Fruit fly (Drosophila melanogaster) whole organism, embryonic: Measurements from ENCODE around the gene CG11370.
A peak's percentile ranks its signal among the peaks of the same experiment; 100 is the strongest.

Experiments
- B-H1 ChIP-seq: fragments of 200-800 bp; sonication (Bioruptor generic); IDR thresholded peaks from 3 replicates; pipeline ENCODE4 v1.3.6; 2022; ENCODE audit warnings: missing biosample characterization, missing genetic modification characterization
- BEAF-32 ChIP-seq: fragments of 200-800 bp; sonication (Bioruptor generic); optimal IDR thresholded peaks from 3 replicates; lab custom pipeline; 2017; ENCODE audit warnings: missing biosample characterization, missing genetic modification characterization, mild to moderate bottlenecking, moderate library complexity, missing genetic modification reagents
- CG10543 ChIP-seq: fragments of 200-800 bp; sonication (Bioruptor generic); optimal IDR thresholded peaks from 3 replicates; lab custom pipeline; 2017; ENCODE audit warnings: missing biosample characterization, mild to moderate bottlenecking, missing genetic modification characterization, moderate library complexity
- CG10654 ChIP-seq: fragments of 200-800 bp; sonication (Bioruptor generic); optimal IDR thresholded peaks from 2 replicates; lab custom pipeline; 2016; ENCODE audit warnings: missing biosample characterization, missing genetic modification characterization
- CG12219 ChIP-seq: fragments of 200-800 bp; sonication (Bioruptor generic); optimal IDR thresholded peaks from 3 replicates; lab custom pipeline; 2018; ENCODE audit warnings: missing biosample characterization, mild to moderate bottlenecking, missing genetic modification characterization
- CG12659 ChIP-seq: fragments of 200-800 bp; sonication (Bioruptor generic); optimal IDR thresholded peaks from 3 replicates; lab custom pipeline; 2017; ENCODE audit warnings: mild to moderate bottlenecking, missing biosample characterization, missing genetic modification reagents, missing genetic modification characterization
- CG14014 ChIP-seq: fragments of 200-800 bp; sonication (Bioruptor generic); IDR thresholded peaks from 2 replicates; pipeline ENCODE4 v1.3.6; 2022; ENCODE audit warnings: missing biosample characterization, missing genetic modification characterization
- CG15601 ChIP-seq: fragments of 200-800 bp; sonication (Bioruptor generic); optimal IDR thresholded peaks from 3 replicates; lab custom pipeline; 2019; ENCODE audit warnings: missing biosample characterization, mild to moderate bottlenecking, missing genetic modification characterization, moderate library complexity
- CG17359 ChIP-seq: fragments of 200-800 bp; sonication (Bioruptor generic); optimal IDR thresholded peaks from 3 replicates; lab custom pipeline; 2018; ENCODE audit warnings: missing biosample characterization, mild to moderate bottlenecking, missing genetic modification characterization, moderate library complexity
- CG18619 ChIP-seq: fragments of 200-800 bp; sonication (Bioruptor generic); optimal IDR thresholded peaks from 3 replicates; lab custom pipeline; 2017; ENCODE audit warnings: missing biosample characterization, mild to moderate bottlenecking, missing genetic modification characterization
- CG18764 ChIP-seq: fragments of 200-800 bp; sonication (Bioruptor generic); optimal IDR thresholded peaks from 3 replicates; lab custom pipeline; 2016; ENCODE audit warnings: missing biosample characterization, missing genetic modification characterization
- CG2889 ChIP-seq: fragments of 200-800 bp; sonication (Bioruptor generic); IDR thresholded peaks from 3 replicates; pipeline ENCODE4 v1.3.6; 2022; ENCODE audit warnings: missing biosample characterization, missing genetic modification characterization
- CG3726 ChIP-seq: fragments of 200-800 bp; sonication (Bioruptor generic); IDR thresholded peaks from 3 replicates; pipeline ENCODE4, ENCODE4 v1.3.6; 2022; ENCODE audit warnings: missing biosample characterization, missing genetic modification characterization
- CG4328 ChIP-seq: fragments of 200-800 bp; sonication (Bioruptor generic); optimal IDR thresholded peaks from 3 replicates; lab custom pipeline; 2017; ENCODE audit warnings: missing biosample characterization, missing genetic modification reagents, missing genetic modification characterization
- CG4820 ChIP-seq: fragments of 200-800 bp; sonication (Bioruptor generic); optimal IDR thresholded peaks from 3 replicates; lab custom pipeline; 2016; ENCODE audit warnings: missing biosample characterization, missing genetic modification characterization
- CG6254 ChIP-seq: fragments of 200-800 bp; sonication (Bioruptor generic); optimal IDR thresholded peaks from 3 replicates; lab custom pipeline; 2017; ENCODE audit warnings: mild to moderate bottlenecking, missing biosample characterization, missing genetic modification reagents, missing genetic modification characterization
- CG6765 ChIP-seq: fragments of 200-800 bp; sonication (Bioruptor generic); optimal IDR thresholded peaks from 3 replicates; lab custom pipeline; 2017; ENCODE audit warnings: missing biosample characterization, mild to moderate bottlenecking, missing genetic modification characterization
- CG7839 ChIP-seq: fragments of 200-800 bp; sonication (Bioruptor generic); optimal IDR thresholded peaks from 3 replicates; lab custom pipeline; 2018; ENCODE audit warnings: missing biosample characterization, mild to moderate bottlenecking, missing genetic modification characterization, moderate library complexity
- Dek ChIP-seq: fragments of 200-800 bp; sonication (Bioruptor generic); optimal IDR thresholded peaks from 3 replicates; lab custom pipeline; 2019; ENCODE audit warnings: missing biosample characterization, mild to moderate bottlenecking, missing genetic modification characterization, moderate library complexity
- Hsf ChIP-seq: fragments of 200-800 bp; sonication (Bioruptor generic); optimal IDR thresholded peaks from 3 replicates; lab custom pipeline; 2016; ENCODE audit warnings: missing biosample characterization, missing genetic modification characterization
- Lpt ChIP-seq: fragments of >200 bp; optimal IDR thresholded peaks from 2 replicates; lab custom pipeline; 2018; ENCODE audit warnings: missing biosample characterization, missing genetic modification characterization
- Nf-YA ChIP-seq: fragments of 200-800 bp; sonication (Bioruptor generic); IDR thresholded peaks from 2 replicates; pipeline ENCODE4 v1.3.6; 2022; ENCODE audit warnings: missing biosample characterization, missing genetic modification characterization
- Nf-YB ChIP-seq: fragments of 200-800 bp; sonication (Bioruptor generic); optimal IDR thresholded peaks from 3 replicates; lab custom pipeline; 2019; ENCODE audit warnings: missing biosample characterization, mild to moderate bottlenecking, missing genetic modification characterization, moderate library complexity
- Nf-YC ChIP-seq: fragments of 200-800 bp; optimal IDR thresholded peaks from 3 replicates; lab custom pipeline; 2019; ENCODE audit warnings: missing biosample characterization, mild to moderate bottlenecking, missing genetic modification characterization, moderate library complexity
- Oli ChIP-seq: fragments of 200-800 bp; sonication (Bioruptor generic); optimal IDR thresholded peaks from 2 replicates; lab custom pipeline; 2018; ENCODE audit warnings: missing biosample characterization, mild to moderate bottlenecking, missing genetic modification characterization, moderate library complexity
- Spps ChIP-seq: fragments of 200-800 bp; sonication (Bioruptor generic); optimal IDR thresholded peaks from 2 replicates; lab custom pipeline; 2018; ENCODE audit warnings: missing biosample characterization, mild to moderate bottlenecking, missing genetic modification characterization
- Usf ChIP-seq: fragments of 200-800 bp; sonication (Bioruptor generic); optimal IDR thresholded peaks from 2 replicates; lab custom pipeline; 2017; ENCODE audit warnings: missing genotype, missing biosample characterization, missing genetic modification characterization
- Xbp1 ChIP-seq: fragments of 200-800 bp; sonication (Bioruptor generic); optimal IDR thresholded peaks from 3 replicates; lab custom pipeline; 2016; ENCODE audit warnings: missing biosample characterization, mild to moderate bottlenecking, missing genetic modification characterization
- ap ChIP-seq: fragments of 200-800 bp; sonication (Bioruptor generic); IDR thresholded peaks from 2 replicates; pipeline ENCODE4 v1.3.6; 2022; ENCODE audit warnings: missing biosample characterization, missing genetic modification characterization
- ase ChIP-seq: fragments of 200-800 bp; sonication (Bioruptor generic); IDR thresholded peaks from 3 replicates; pipeline ENCODE4 v1.3.6; 2022; ENCODE audit warnings: missing biosample characterization, missing genetic modification characterization
- az2 ChIP-seq: fragments of 200-800 bp; sonication (Bioruptor generic); optimal IDR thresholded peaks from 3 replicates; lab custom pipeline; 2016; ENCODE audit warnings: missing biosample characterization, missing genetic modification characterization
- bbx ChIP-seq: fragments of 200-800 bp; sonication (Bioruptor generic); IDR thresholded peaks from 2 replicates; pipeline ENCODE4 v1.3.6; 2022; ENCODE audit warnings: missing biosample characterization, missing genetic modification characterization; ENCODE audit not compliant: partially characterized antibody
- cad ChIP-seq: fragments of >200 bp; optimal IDR thresholded peaks from 2 replicates; lab custom pipeline; 2017; ENCODE audit warnings: missing biosample characterization, missing genetic modification characterization
- cg ChIP-seq: fragments of 200-800 bp; sonication (Bioruptor generic); optimal IDR thresholded peaks from 3 replicates; lab custom pipeline; 2019; ENCODE audit warnings: missing biosample characterization, mild to moderate bottlenecking, missing genetic modification characterization, moderate library complexity
- croc ChIP-seq: fragments of 200-800 bp; sonication (Bioruptor generic); conservative IDR thresholded peaks from 3 replicates; pipeline ENCODE4 v1.3.6; 2022; ENCODE audit warnings: missing biosample characterization, missing genetic modification characterization
- dan ChIP-seq: fragments of 200-800 bp; sonication (Bioruptor generic); IDR thresholded peaks from 2 replicates; pipeline ENCODE4 v1.3.6; 2022; ENCODE audit warnings: missing biosample characterization, missing genetic modification characterization
- dmrt99B ChIP-seq: fragments of 200-800 bp; sonication (Bioruptor generic); optimal IDR thresholded peaks from 2 replicates; lab custom pipeline; 2018; ENCODE audit warnings: missing biosample characterization, mild to moderate bottlenecking, missing genetic modification characterization, moderate library complexity
- ewg ChIP-seq: fragments of 200-800 bp; sonication (Bioruptor generic); optimal IDR thresholded peaks from 3 replicates; lab custom pipeline; 2017; ENCODE audit warnings: mild to moderate bottlenecking, missing biosample characterization, missing genetic modification reagents, missing genetic modification characterization
- fd64A ChIP-seq: fragments of 200-800 bp; sonication (Bioruptor generic); optimal IDR thresholded peaks from 3 replicates; lab custom pipeline; 2018; ENCODE audit warnings: missing biosample characterization, mild to moderate bottlenecking, missing genetic modification characterization
- mam ChIP-seq: fragments of 200-800 bp; sonication (Bioruptor generic); optimal IDR thresholded peaks from 3 replicates; lab custom pipeline; 2016; ENCODE audit warnings: missing biosample characterization, missing genetic modification characterization
- nom ChIP-seq: fragments of 200-800 bp; sonication (Bioruptor generic); optimal IDR thresholded peaks from 2 replicates; lab custom pipeline; 2017; ENCODE audit warnings: missing biosample characterization, missing genetic modification characterization, mild to moderate bottlenecking, moderate library complexity, missing genetic modification reagents
- prd ChIP-seq, 3 experiments: fragments of >200 bp in 2 of 3; fragments of 200-800 bp in 1 of 3; sonication (Bioruptor generic) in 1 of 3; optimal IDR thresholded peaks in 2 of 3; IDR thresholded peaks in 1 of 3; 2 replicates in 2 of 3; 3 replicates in 1 of 3; pipeline versions ENCODE4 v1.3.6 to Lab custom; 2017 to 2022; ENCODE audit warnings: missing biosample characterization in 1 of 3, missing genetic modification characterization in 1 of 3
- pum ChIP-seq: fragments of 200-800 bp; sonication (Bioruptor generic); optimal IDR thresholded peaks from 2 replicates; lab custom pipeline; 2016; ENCODE audit warnings: missing biosample characterization, missing genetic modification characterization
- salm ChIP-seq: fragments of 200-800 bp; sonication (Bioruptor generic); optimal IDR thresholded peaks from 2 replicates; lab custom pipeline; 2018; ENCODE audit warnings: missing biosample characterization, mild to moderate bottlenecking, missing genetic modification characterization
- schlank ChIP-seq: fragments of 200-800 bp; sonication (Bioruptor generic); optimal IDR thresholded peaks from 2 replicates; lab custom pipeline; 2018; ENCODE audit warnings: missing biosample characterization, mild to moderate bottlenecking, missing genetic modification characterization
- sd ChIP-seq: fragments of 200-800 bp; sonication (Bioruptor generic); optimal IDR thresholded peaks from 3 replicates; lab custom pipeline; 2018; ENCODE audit warnings: missing biosample characterization, mild to moderate bottlenecking, missing genetic modification characterization, moderate library complexity
- shn ChIP-seq: fragments of 200-800 bp; sonication (Bioruptor generic); optimal IDR thresholded peaks from 3 replicates; lab custom pipeline; 2016; ENCODE audit warnings: missing biosample characterization, missing genetic modification characterization
- sqz ChIP-seq: fragments of 200-800 bp; sonication (Bioruptor generic); optimal IDR thresholded peaks from 3 replicates; lab custom pipeline; 2018; ENCODE audit warnings: missing biosample characterization, mild to moderate bottlenecking, missing genetic modification characterization
- zf30C ChIP-seq: fragments of 200-800 bp; sonication (Bioruptor generic); optimal IDR thresholded peaks from 3 replicates; lab custom pipeline; 2018; ENCODE audit warnings: missing biosample characterization, mild to moderate bottlenecking, missing genetic modification characterization

CG11370 gene

DNA sequence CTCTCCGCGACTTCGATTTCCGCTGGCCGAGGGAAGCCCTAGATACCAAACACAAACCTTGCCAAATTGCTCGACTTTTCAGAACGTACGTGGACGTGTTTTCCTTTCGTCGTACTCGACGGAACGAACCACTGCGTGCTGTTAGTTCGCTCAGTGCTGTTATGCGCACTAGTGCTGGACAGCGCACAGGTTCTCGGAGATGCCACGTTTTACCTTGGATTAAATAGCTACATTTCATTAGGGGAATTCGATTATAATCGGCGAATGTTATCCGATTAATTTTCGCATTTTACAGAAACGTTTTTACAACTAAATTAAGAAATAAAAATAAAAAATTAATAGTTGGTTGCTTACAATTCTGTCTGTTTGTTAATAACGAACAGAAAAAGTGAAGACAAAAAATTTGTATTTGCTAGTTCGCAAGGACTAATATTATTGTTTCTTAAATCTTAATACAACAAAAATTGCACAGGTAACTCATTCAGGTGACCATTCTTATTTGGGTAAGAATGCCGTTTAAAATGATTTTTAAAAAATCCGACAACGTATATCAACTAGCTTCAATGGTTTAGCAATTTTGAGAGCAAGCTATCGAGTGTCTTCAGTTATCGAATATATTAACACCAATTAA lies 5.3 kb downstream of the CG11370 start, which contains the start of the genes ArfGAP3 and CG32452 (continued):
- TF ChIP-seq fd64A, result no peak
- peak; percentile 81 for TF ChIP-seq CG10543
- no peak for TF ChIP-seq cg (GFP tag; lab: Kevin White, UChicago)
- no peak for TF ChIP-seq CG6765
- TF ChIP-seq CG4820 (GFP tag; lab: Kevin White, UChicago), result peak; percentile 67
- peak; percentile 84 for TF ChIP-seq Hsf (GFP tag; lab: Kevin White, UChicago)
- TF ChIP-seq az2 (GFP tag; lab: Kevin White, UChicago), result peak; percentile 78
- TF ChIP-seq schlank, result no peak
- no peak for TF ChIP-seq cad (GFP tag; lab: Kevin White, UChicago)
- TF ChIP-seq zf30C, result no peak
- peak; percentile 65 for TF ChIP-seq ase (GFP tag; lab: Robert Waterston, UW)
- peak; percentile 77 for TF ChIP-seq CG15601 (tag; lab: Kevin White, UChicago)
- peak; percentile 70 for TF ChIP-seq pum (GFP tag; lab: Kevin White, UChicago)
- TF ChIP-seq Nf-YB (GFP tag; lab: Kevin White, UChicago), result peak; percentile 52
- peak; percentile 57 for TF ChIP-seq Oli (tag; lab: Kevin White, UChicago)
- peak; percentile 26; the same call in 1 of the 3 replicates for TF ChIP-seq croc (GFP tag; lab: Robert Waterston, UW)
- peak; percentile 69 for TF ChIP-seq dmrt99B (tag; lab: Kevin White, UChicago)
- TF ChIP-seq ap (GFP tag; lab: Robert Waterston, UW), result peak; percentile 44
- TF ChIP-seq Lpt (GFP tag; lab: Kevin White, UChicago), result no peak
- no peak for TF ChIP-seq sqz
- TF ChIP-seq salm, result no peak
- peak; percentile 85 for TF ChIP-seq Xbp1 (GFP tag; lab: Kevin White, UChicago)
- no peak for TF ChIP-seq CG3726 (GFP tag; lab: Robert Waterston, UW)
- TF ChIP-seq CG12659 (GFP tag; lab: Kevin White, UChicago), result peak; percentile 81
- peak; percentile 65 for TF ChIP-seq CG14014 (GFP tag; lab: Robert Waterston, UW)
- 0 out of 3 replicates have a peak, but pooled peaks have one; percentile 40 for TF ChIP-seq B-H1
- peak; percentile 72 for TF ChIP-seq CG7839 (tag; lab: Kevin White, UChicago)
- TF ChIP-seq Spps (tag; lab: Kevin White, UChicago), result peak; percentile 34
- TF ChIP-seq nom (GFP tag; lab: Kevin White, UChicago), result no peak
- TF ChIP-seq Nf-YA (GFP tag; lab: Robert Waterston, UW), result no peak
- peak; percentile 69 for TF ChIP-seq Nf-YC
- peak; percentile 56 for TF ChIP-seq CG4328
- TF ChIP-seq shn (GFP tag; lab: Kevin White, UChicago), result peak; percentile 63
- TF ChIP-seq CG10654 (GFP tag; lab: Kevin White, UChicago), result peak; percentile 65
- no peak for TF ChIP-seq dan (GFP tag; lab: Robert Waterston, UW)
- TF ChIP-seq mam (GFP tag; lab: Kevin White, UChicago), result peak; percentile 76
- peak; percentile 74 for TF ChIP-seq CG18619 (GFP tag; lab: Kevin White, UChicago)
- TF ChIP-seq CG12219 (GFP tag; lab: Kevin White, UChicago), result peak; percentile 32
- TF ChIP-seq bbx, result peak; percentile 26; the same call in 1 of the 2 replicates
- peak; percentile 21 for TF ChIP-seq CG6254 (GFP tag; lab: Kevin White, UChicago)
- peak; percentile 59 for TF ChIP-seq CG18764
- peak; percentile 61 for TF ChIP-seq Dek (tag; lab: Kevin White, UChicago)
- peak; percentile 34 for TF ChIP-seq ewg (GFP tag; lab: Kevin White, UChicago)
- TF ChIP-seq BEAF-32, result peak; percentile 75
- no peak for TF ChIP-seq sd (tag; lab: Kevin White, UChicago)
- peak; percentile 60 for TF ChIP-seq CG17359 (tag; lab: Kevin White, UChicago)
- 0 out of 3 replicates have a peak, but pooled peaks have one; percentile 37 for TF ChIP-seq CG2889 (GFP tag; lab: Robert Waterston, UW)
- peak; percentile 41 for TF ChIP-seq Usf (GFP tag; lab: Kevin White, UChicago)
- no peak for TF ChIP-seq prd (optimal IDR thresholded peaks at IDR 0.05; lab: Kevin White, UChicago)
- peak; percentile 84 for TF ChIP-seq prd (GFP tag; IDR thresholded peaks at IDR 0.05; lab: Robert Waterston, UW)
